Worm (Caenorhabditis elegans) whole organism, L1 larva: ENCODE measurements around the gene ZK666.11.

Experiments used
- C16A3.4 ChIP-seq: fragments of 150-350 bp; optimal IDR thresholded peaks from 2 replicates; lab custom pipeline; 2014; ENCODE audit warnings: missing biosample characterization, missing genetic modification characterization
- F16B12.6 ChIP-seq: fragments of 150-350 bp; optimal IDR thresholded peaks from 2 replicates; lab custom pipeline; 2014; ENCODE audit warnings: missing biosample characterization, missing genetic modification characterization
- Y116A8C.19 ChIP-seq: sonication (generic microtip); optimal IDR thresholded peaks from 2 replicates; lab custom pipeline; 2016; ENCODE audit warnings: missing compliant biosample characterization, missing genetic modification characterization, borderline replicate concordance
- ama-1 ChIP-seq: fragments of 150-350 bp; optimal IDR thresholded peaks from 2 replicates; lab custom pipeline; 2014
- blmp-1 ChIP-seq: fragments of 150-350 bp; optimal IDR thresholded peaks from 2 replicates; lab custom pipeline; 2014; ENCODE audit warnings: missing biosample characterization, missing genetic modification characterization
- ceh-63 ChIP-seq: fragments of 200-800 bp; sonication (Bioruptor generic); optimal IDR thresholded peaks from 2 replicates; lab custom pipeline; 2018; ENCODE audit warnings: mild to moderate bottlenecking, missing genetic modification characterization, missing compliant biosample characterization
- ceh-82 ChIP-seq, 3 experiments: fragments of 150-350 bp in 1 of 3; sonication (generic microtip) in 2 of 3; optimal IDR thresholded peaks; 2 replicates each; lab custom pipeline; 2014 to 2017; ENCODE audit warnings: missing biosample characterization in 3 of 3, missing genetic modification characterization in 3 of 3
- ceh-88 ChIP-seq: fragments of 200-800 bp; sonication (Bioruptor generic); IDR thresholded peaks from 2 replicates; pipeline ENCODE4 v1.3.6; 2022; ENCODE audit warnings: missing genetic modification characterization, missing compliant biosample characterization
- dpl-1 ChIP-seq, 3 experiments: fragments of 150-350 bp in 2 of 3; sonication (generic microtip) in 1 of 3; optimal IDR thresholded peaks; 2 replicates each; lab custom pipeline; 2014 to 2017; ENCODE audit warnings: missing biosample characterization in 3 of 3, missing genetic modification characterization in 3 of 3, missing genetic modification reagents in 3 of 3
- efl-1 ChIP-seq, 4 experiments: fragments of 150-350 bp; optimal IDR thresholded peaks in 3 of 4; peaks in 1 of 4; 1 replicate in 1 of 4; 2 replicates in 3 of 4; lab custom pipeline; 2014; ENCODE audit warnings: missing biosample characterization in 2 of 4, missing genetic modification characterization in 2 of 4, missing genetic modification reagents in 2 of 4
- egl-13 ChIP-seq: sonication (generic microtip); optimal IDR thresholded peaks from 2 replicates; lab custom pipeline; 2016; ENCODE audit warnings: missing genotype, missing genetic modification reagents, missing genetic modification characterization, missing compliant biosample characterization
- egl-27 ChIP-seq, 2 experiments: fragments of 150-350 bp in 1 of 2; sonication (generic microtip); optimal IDR thresholded peaks; 3 replicates each; lab custom pipeline; 2017 to 2018; ENCODE audit warnings: missing biosample characterization in 2 of 2, missing genetic modification characterization in 2 of 2, missing genetic modification reagents in 2 of 2
- elt-2 ChIP-seq: sonication (generic microtip); optimal IDR thresholded peaks from 2 replicates; lab custom pipeline; 2016; ENCODE audit warnings: missing genetic modification characterization, mild to moderate bottlenecking, inconsistent platforms, missing compliant biosample characterization, missing genetic modification reagents
- elt-3 ChIP-seq, 6 experiments: fragments of 150-350 bp in 1 of 6; sonication (generic microtip); optimal IDR thresholded peaks; 2 replicates each; lab custom pipeline; 2017 to 2018; ENCODE audit warnings: missing biosample characterization in 6 of 6, missing genetic modification characterization in 6 of 6, inconsistent platforms in 1 of 6
- fkh-10 ChIP-seq: sonication (generic microtip); optimal IDR thresholded peaks from 2 replicates; lab custom pipeline; 2017; ENCODE audit warnings: missing biosample characterization, missing genetic modification reagents, missing genetic modification characterization
- fkh-8 ChIP-seq: sonication (generic microtip); optimal IDR thresholded peaks from 2 replicates; lab custom pipeline; 2016; ENCODE audit warnings: mild to moderate bottlenecking, missing genetic modification characterization, missing compliant biosample characterization
- jun-1 ChIP-seq: fragments of 150-350 bp; optimal IDR thresholded peaks from 2 replicates; lab custom pipeline; 2014; ENCODE audit warnings: missing biosample characterization, missing genetic modification reagents, missing genetic modification characterization
- lin-13 ChIP-seq: fragments of 150-350 bp; optimal IDR thresholded peaks from 2 replicates; lab custom pipeline; 2014; ENCODE audit warnings: missing biosample characterization, missing genetic modification reagents, missing genetic modification characterization
- lin-14 ChIP-seq: fragments of 200-800 bp; sonication (Bioruptor generic); optimal IDR thresholded peaks from 2 replicates; lab custom pipeline; 2018; ENCODE audit warnings: mild to moderate bottlenecking, missing genetic modification characterization, moderate library complexity, missing compliant biosample characterization
- lin-15B ChIP-seq: fragments of 150-350 bp; sonication (generic microtip); optimal IDR thresholded peaks from 3 replicates; lab custom pipeline; 2014; ENCODE audit warnings: missing biosample characterization, missing genetic modification characterization
- lin-35 ChIP-seq, 2 experiments: fragments of 150-350 bp; optimal IDR thresholded peaks; 2 replicates each; lab custom pipeline; 2014; ENCODE audit warnings: missing biosample characterization in 2 of 2, missing genetic modification characterization in 2 of 2, missing genetic modification reagents in 2 of 2
- lin-39 ChIP-seq: fragments of 150-350 bp; optimal IDR thresholded peaks from 2 replicates; lab custom pipeline; 2014; ENCODE audit warnings: missing biosample characterization, missing genetic modification reagents, missing genetic modification characterization
- lir-3 ChIP-seq: sonication (generic microtip); optimal IDR thresholded peaks from 2 replicates; lab custom pipeline; 2016; ENCODE audit warnings: mild to moderate bottlenecking, missing genetic modification characterization, moderate library complexity, missing compliant biosample characterization; ENCODE audit not compliant: poor library complexity
- lsy-2 ChIP-seq, 2 experiments: fragments of 150-350 bp; optimal IDR thresholded peaks; 2 replicates each; lab custom pipeline; 2014; ENCODE audit warnings: missing biosample characterization in 2 of 2, missing genetic modification characterization in 2 of 2
- mdl-1 ChIP-seq, 2 experiments: fragments of 150-350 bp; optimal IDR thresholded peaks; 2 replicates each; lab custom pipeline; 2014 to 2017; ENCODE audit warnings: missing biosample characterization in 2 of 2, missing genetic modification characterization in 2 of 2, inconsistent platforms in 1 of 2
- mef-2 ChIP-seq: fragments of 150-350 bp; optimal IDR thresholded peaks from 2 replicates; lab custom pipeline; 2014; ENCODE audit warnings: missing biosample characterization, missing genetic modification characterization
- mep-1 ChIP-seq: fragments of 150-350 bp; optimal IDR thresholded peaks from 2 replicates; lab custom pipeline; 2014; ENCODE audit warnings: missing biosample characterization, missing genetic modification characterization
- nhr-11 ChIP-seq: fragments of 150-350 bp; optimal IDR thresholded peaks from 2 replicates; lab custom pipeline; 2014; ENCODE audit warnings: missing biosample characterization, missing genetic modification characterization
- nhr-19 ChIP-seq: fragments of 200-800 bp; sonication (Bioruptor generic); conservative IDR thresholded peaks from 2 replicates; pipeline ENCODE4 v1.3.6; 2022; ENCODE audit warnings: missing genetic modification characterization, missing compliant biosample characterization
- nhr-20 ChIP-seq: sonication (generic microtip); optimal IDR thresholded peaks from 2 replicates; lab custom pipeline; 2016; ENCODE audit warnings: mild to moderate bottlenecking, missing genetic modification characterization, missing compliant biosample characterization
- nhr-47 ChIP-seq: sonication (generic microtip); optimal IDR thresholded peaks from 2 replicates; lab custom pipeline; 2016; ENCODE audit warnings: mild to moderate bottlenecking, missing genetic modification characterization, moderate library complexity, missing compliant biosample characterization
- nhr-71 ChIP-seq: sonication (generic microtip); optimal IDR thresholded peaks from 2 replicates; lab custom pipeline; 2016; ENCODE audit warnings: mild to moderate bottlenecking, missing genetic modification characterization, moderate library complexity, missing compliant biosample characterization
- nhr-85 ChIP-seq: sonication (generic microtip); peaks from one replicate; lab custom pipeline; 2016; ENCODE audit warnings: missing genetic modification characterization, inconsistent platforms, missing compliant biosample characterization
- nhr-90 ChIP-seq: sonication (generic microtip); optimal IDR thresholded peaks from 2 replicates; lab custom pipeline; 2016; ENCODE audit warnings: mild to moderate bottlenecking, missing genetic modification characterization, missing compliant biosample characterization; ENCODE audit not compliant: poor library complexity
- pag-3 ChIP-seq: sonication (generic microtip); optimal IDR thresholded peaks from 2 replicates; lab custom pipeline; 2017; ENCODE audit warnings: missing genetic modification characterization, mild to moderate bottlenecking, missing compliant biosample characterization, antibody characterized with exemption, borderline replicate concordance; ENCODE audit not compliant: insufficient read depth
- rnt-1 ChIP-seq: sonication (generic microtip); optimal IDR thresholded peaks from 2 replicates; lab custom pipeline; 2016; ENCODE audit warnings: mild to moderate bottlenecking, missing genetic modification characterization, moderate library complexity, missing compliant biosample characterization
- skn-1 ChIP-seq: fragments of 150-350 bp; optimal IDR thresholded peaks from 2 replicates; lab custom pipeline; 2014; ENCODE audit warnings: missing biosample characterization, missing genetic modification characterization
- snpc-4 ChIP-seq: fragments of 150-350 bp; optimal IDR thresholded peaks from 2 replicates; lab custom pipeline; 2014; ENCODE audit warnings: missing biosample characterization, missing genetic modification characterization
- snu-23 ChIP-seq: sonication (generic microtip); optimal IDR thresholded peaks from 2 replicates; lab custom pipeline; 2016; ENCODE audit warnings: missing genetic modification characterization, missing compliant biosample characterization
- sptf-1 ChIP-seq: fragments of 150-350 bp; optimal IDR thresholded peaks from 2 replicates; lab custom pipeline; 2014; ENCODE audit warnings: missing biosample characterization, missing genetic modification characterization
- sup-37 ChIP-seq: fragments of 200-800 bp; sonication (Bioruptor generic); optimal IDR thresholded peaks from 2 replicates; lab custom pipeline; 2018; ENCODE audit warnings: mild to moderate bottlenecking, missing genetic modification characterization, missing compliant biosample characterization
- tbx-2 ChIP-seq: sonication (generic microtip); optimal IDR thresholded peaks from 2 replicates; lab custom pipeline; 2016; ENCODE audit warnings: missing genetic modification characterization, missing compliant biosample characterization
- tlp-1 ChIP-seq: fragments of 150-350 bp; optimal IDR thresholded peaks from 2 replicates; lab custom pipeline; 2014; ENCODE audit warnings: missing biosample characterization, missing genetic modification characterization
- unc-130 ChIP-seq: fragments of 150-350 bp; optimal IDR thresholded peaks from 2 replicates; lab custom pipeline; 2017; ENCODE audit warnings: missing biosample characterization, missing genetic modification characterization, inconsistent platforms
- zip-4 ChIP-seq: fragments of 200-800 bp; sonication (Bioruptor generic); optimal IDR thresholded peaks from 2 replicates; lab custom pipeline; 2018; ENCODE audit warnings: mild to moderate bottlenecking, missing genetic modification characterization, moderate library complexity, missing compliant biosample characterization
- ztf-11 ChIP-seq, 2 experiments: sonication (generic microtip); optimal IDR thresholded peaks; 2 replicates each; lab custom pipeline; 2016 to 2017; ENCODE audit warnings: missing genetic modification characterization in 2 of 2, missing biosample characterization in 1 of 2, missing compliant biosample characterization in 1 of 2
- ztf-4 ChIP-seq: fragments of 150-350 bp; optimal IDR thresholded peaks from 2 replicates; lab custom pipeline; 2014; ENCODE audit warnings: missing biosample characterization, missing genetic modification characterization

The ZK666.11 gene

DNA sequence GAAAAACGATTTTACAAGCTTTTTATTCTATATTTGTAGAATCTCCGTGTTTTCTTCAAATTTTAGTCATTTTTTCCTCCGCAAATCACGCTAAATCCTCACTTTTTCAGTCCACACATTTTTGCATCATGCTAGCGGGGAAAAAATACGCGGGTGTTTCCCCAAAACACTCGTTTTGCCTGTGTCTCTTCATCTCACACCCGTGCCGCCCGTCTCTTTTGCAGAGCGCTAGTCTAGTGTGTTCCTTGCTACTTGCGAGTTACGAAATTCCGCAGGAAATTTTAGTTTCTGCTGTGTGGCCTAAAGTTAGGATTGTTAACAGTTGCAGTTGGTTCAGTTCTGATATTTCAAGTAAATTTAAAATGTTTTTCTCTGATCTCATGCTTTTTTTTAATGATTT, 36.6 kb upstream of the ZK666.11 start (continued):
- TF ChIP-seq mep-1 (tag; lab: Kevin White, UChicago) (peak; percentile 9), skn-1 (tag; lab: Kevin White, UChicago) (peak; percentile 53), nhr-11 (tag; lab: Kevin White, UChicago) (peak; percentile 34), jun-1 (no peak), ceh-88 (GFP tag; lab: Robert Waterston, UW) (no peak)

DNA sequence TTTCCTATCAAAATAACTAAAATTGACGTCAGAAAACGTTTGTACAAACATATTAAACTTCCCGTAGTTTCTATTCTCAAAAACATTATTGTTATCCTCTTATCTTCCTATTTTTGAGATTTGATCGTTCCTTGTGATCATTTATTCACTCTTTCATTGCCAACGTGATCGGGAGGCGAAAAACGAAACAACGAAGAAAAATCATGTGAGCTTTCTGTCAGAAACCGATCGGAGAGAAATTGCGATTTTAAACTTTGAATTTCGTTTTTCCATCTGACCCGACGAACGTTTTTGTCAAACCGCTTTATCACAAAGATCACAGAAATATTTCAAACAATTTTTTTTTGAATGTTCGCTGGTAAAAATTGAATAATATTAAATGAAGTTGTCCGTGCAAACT, 36.0 kb upstream of the ZK666.11 start:
- TF ChIP-seq snu-23 (GFP tag; lab: Kevin White, UChicago) (peak; percentile 78), snpc-4 (tag; lab: Kevin White, UChicago) (no peak), nhr-47 (peak; percentile 11), nhr-20 (tag; lab: Kevin White, UChicago) (peak; percentile 88), nhr-19 (GFP tag; lab: Robert Waterston, UW) (peak; percentile 85), lin-35 (GFP tag; optimal IDR thresholded peaks at IDR 0.05; lab: Kevin White, UChicago) (peak; percentile 3 to 77), elt-3 (tag; optimal IDR thresholded peaks at IDR 0.05; lab: Kevin White, UChicago) (peak in 2 of 6 experiments; percentile 31 to 87), lin-39 (tag; lab: Kevin White, UChicago) (no peak), dpl-1 (GFP tag; optimal IDR thresholded peaks at IDR 0.05; lab: Kevin White, UChicago) (peak in 2 of 3 experiments; percentile 6 to 42), unc-130 (tag; lab: Kevin White, UChicago) (peak; percentile 86), elt-2 (tag; lab: Kevin White, UChicago) (peak; percentile 65), nhr-11 (tag; lab: Kevin White, UChicago) (no peak), blmp-1 (tag; lab: Kevin White, UChicago) (peak; percentile 92), nhr-85 (tag; lab: Kevin White, UChicago) (peak; percentile 87), ztf-4 (peak; percentile 61), mep-1 (tag; lab: Kevin White, UChicago) (peak; percentile 57), rnt-1 (tag; lab: Kevin White, UChicago) (peak; percentile 51), nhr-71 (peak; percentile 85), lir-3 (tag; lab: Kevin White, UChicago) (peak; percentile 53), lin-14 (GFP tag; lab: Kevin White, UChicago) (peak; percentile 72), pag-3 (tag; lab: Kevin White, UChicago) (peak; percentile 0), mdl-1 (tag; optimal IDR thresholded peaks at IDR 0.05; lab: Kevin White, UChicago) (peak in 1 of 2 experiments; percentile 80), zip-4 (no peak), ceh-63 (GFP tag; lab: Kevin White, UChicago) (no peak), Y116A8C.19 (no peak), mef-2 (tag; lab: Kevin White, UChicago) (no peak), lin-13 (peak; percentile 8), egl-13 (tag; lab: Kevin White, UChicago) (no peak), efl-1 (optimal IDR thresholded peaks at IDR 0.05; lab: Kevin White, UChicago) (no peak), efl-1 (GFP tag; optimal IDR thresholded peaks at IDR 0.05 in 1 of 2; lab: Kevin White, UChicago) (peak in 1 of 2 experiments; percentile 50), ama-1 (lab: Kevin White, UChicago) (no peak), F16B12.6 (tag; lab: Kevin White, UChicago) (no peak), nhr-90 (tag; lab: Kevin White, UChicago) (peak; percentile 59), lsy-2 (tag; optimal IDR thresholded peaks at IDR 0.05; lab: Kevin White, UChicago) (peak; percentile 12 to 44), C16A3.4 (peak; percentile 4), tbx-2 (tag; lab: Kevin White, UChicago) (peak; percentile 56)

DNA sequence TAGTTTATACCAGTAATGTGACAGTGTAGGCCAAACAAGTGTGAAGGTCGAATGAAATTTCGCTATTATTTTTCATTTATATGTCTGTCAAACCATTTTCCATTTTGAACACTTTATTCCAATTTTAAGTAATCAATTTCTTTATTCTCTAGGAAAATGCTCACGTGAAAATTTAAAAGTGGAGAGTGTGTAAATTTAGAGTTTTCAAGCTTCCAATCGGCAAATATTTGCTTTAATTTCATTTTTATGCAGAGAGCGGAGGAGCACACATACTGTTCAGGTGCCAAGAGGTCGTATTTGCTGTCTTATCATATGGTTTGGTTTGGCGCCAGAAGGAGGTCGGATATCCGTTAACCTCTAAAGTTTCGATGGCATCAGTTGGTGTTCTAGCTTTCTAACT, 35.5 kb upstream of the ZK666.11 start:
- TF ChIP-seq tlp-1 (tag; lab: Kevin White, UChicago) (no peak), jun-1 (no peak), fkh-10 (GFP tag; lab: Kevin White, UChicago) (no peak), ztf-11 (tag; optimal IDR thresholded peaks at IDR 0.05; lab: Kevin White, UChicago) (no peak), sptf-1 (tag; lab: Kevin White, UChicago) (no peak), lin-39 (tag; lab: Kevin White, UChicago) (no peak), fkh-8 (tag; lab: Kevin White, UChicago) (no peak), egl-27 (tag; optimal IDR thresholded peaks at IDR 0.05; lab: Kevin White, UChicago) (no peak), F16B12.6 (tag; lab: Kevin White, UChicago) (no peak), rnt-1 (tag; lab: Kevin White, UChicago) (peak; percentile 52), ceh-88 (GFP tag; lab: Robert Waterston, UW) (no peak), dpl-1 (GFP tag; optimal IDR thresholded peaks at IDR 0.05; lab: Kevin White, UChicago) (peak in 1 of 3 experiments; percentile 20), ceh-82 (tag; optimal IDR thresholded peaks at IDR 0.05; lab: Kevin White, UChicago) (no peak), mef-2 (tag; lab: Kevin White, UChicago) (no peak), sup-37 (no peak), lin-15B (no peak)
